Worm (Caenorhabditis elegans) whole organism, L4/young adult: Measurements from ENCODE around the gene fbxa-105.

Source experiments
- W03F9.2 ChIP-seq: fragments of 150-350 bp; optimal IDR thresholded peaks from 2 replicates; lab custom pipeline; 2014; ENCODE audit warnings: missing biosample characterization, missing genetic modification characterization
- dao-5 ChIP-seq: sonication (generic microtip); optimal IDR thresholded peaks from 2 replicates; lab custom pipeline; 2016; ENCODE audit warnings: missing genotype, missing genetic modification characterization, moderate library complexity, missing compliant biosample characterization
- him-1 ChIP-seq: sonication (generic microtip); optimal IDR thresholded peaks from 2 replicates; lab custom pipeline; 2016; ENCODE audit warnings: missing genotype, missing genetic modification reagents, missing genetic modification characterization, missing compliant biosample characterization

fbxa-105 gene

ce11 chrV:7399202-7399601, 7.4 kb upstream of the fbxa-105 start, which contains the start of gene gst-41:
Gene gst-41 (minus strand): TSS chrV:7399302.
- TF ChIP-seq W03F9.2 (tag; lab: Kevin White, UChicago) (no peak), dao-5 (tag; lab: Kevin White, UChicago) (no peak), him-1 (tag; lab: Kevin White, UChicago) (no peak)

- no peak for TF ChIP-seq dao-5 (tag; lab: Kevin White, UChicago)
- TF ChIP-seq him-1 (tag; lab: Kevin White, UChicago), result no peak
- TF ChIP-seq W03F9.2 (tag; lab: Kevin White, UChicago), result no peak
Measured at ce11 chrV:7395359-7395758, 3.5 kb upstream of the fbxa-105 start, which contains the start of gene srx-9. Gene srx-9 (minus strand): TSS chrV:7395459.

ce11 chrV:7389771-7390170, 2.1 kb downstream of the fbxa-105 start, which contains the start of gene C02H6.1:
Gene C02H6.1 (minus strand): TSS chrV:7389871.
- TF ChIP-seq W03F9.2 (tag; lab: Kevin White, UChicago) (no peak), dao-5 (tag; lab: Kevin White, UChicago) (no peak), him-1 (tag; lab: Kevin White, UChicago) (no peak)

- TF ChIP-seq dao-5 (tag; lab: Kevin White, UChicago) (no peak), him-1 (tag; lab: Kevin White, UChicago) (no peak), W03F9.2 (tag; lab: Kevin White, UChicago) (no peak)
Measured at ce11 chrV:7387755-7388154, 4.1 kb downstream of the fbxa-105 start, which contains the start of gene C02H6.3. Gene C02H6.3 (minus strand): TSS chrV:7387855.

ce11 chrV:7386052-7386573, 5.7 kb downstream of the fbxa-105 start, which contains the start of gene srp-6:
Gene srp-6 (minus strand): TSS chrV:7386102.
- TF ChIP-seq W03F9.2 (tag; lab: Kevin White, UChicago), result no peak
- TF ChIP-seq dao-5 (tag; lab: Kevin White, UChicago), result no peak
- no peak for TF ChIP-seq him-1 (tag; lab: Kevin White, UChicago)

- TF ChIP-seq him-1 (tag; lab: Kevin White, UChicago) (no peak), W03F9.2 (tag; lab: Kevin White, UChicago) (no peak), dao-5 (tag; lab: Kevin White, UChicago) (no peak)
Measured at ce11 chrV:7381008-7381407, 10.8 kb downstream of the fbxa-105 start, which contains the start of gene C03G6.17. Gene C03G6.17 (minus strand): TSS chrV:7381108.

- no peak for TF ChIP-seq W03F9.2 (tag; lab: Kevin White, UChicago)
Measured at ce11 chrV:7379384-7379783, 12.4 kb downstream of the fbxa-105 start, which contains the start of gene srsx-24. Gene srsx-24 (minus strand): TSS chrV:7379484.

- no peak for TF ChIP-seq him-1 (tag; lab: Kevin White, UChicago)
- no peak for TF ChIP-seq dao-5 (tag; lab: Kevin White, UChicago)
- TF ChIP-seq W03F9.2 (tag; lab: Kevin White, UChicago), result no peak
Measured at ce11 chrV:7374090-7374489, 17.7 kb downstream of the fbxa-105 start, which contains the start of gene srx-56. Gene srx-56 (plus strand): TSS chrV:7374390.

ce11 chrV:7369578-7369977, 22.3 kb downstream of the fbxa-105 start, which contains the start of gene srj-14:
Gene srj-14 (plus strand): TSS chrV:7369708.
- no peak for TF ChIP-seq dao-5 (tag; lab: Kevin White, UChicago)
- no peak for TF ChIP-seq him-1 (tag; lab: Kevin White, UChicago)
- no peak for TF ChIP-seq W03F9.2 (tag; lab: Kevin White, UChicago)

- TF ChIP-seq W03F9.2 (tag; lab: Kevin White, UChicago), result no peak
- TF ChIP-seq dao-5 (tag; lab: Kevin White, UChicago), result no peak
- TF ChIP-seq him-1 (tag; lab: Kevin White, UChicago), result no peak
Measured at ce11 chrV:7364951-7365350, 26.9 kb downstream of the fbxa-105 start, which contains the start of gene exc-13. Gene exc-13 (plus strand): TSS chrV:7365251.

- TF ChIP-seq W03F9.2 (tag; lab: Kevin White, UChicago), result no peak
- TF ChIP-seq dao-5 (tag; lab: Kevin White, UChicago), result no peak
- no peak for TF ChIP-seq him-1 (tag; lab: Kevin White, UChicago)
Measured at ce11 chrV:7364059-7364458, 27.8 kb downstream of the fbxa-105 start, which contains the start of gene cyp-35A2. Gene cyp-35A2 (minus strand): TSS chrV:7364182.

- no peak for TF ChIP-seq dao-5 (tag; lab: Kevin White, UChicago)
Measured at ce11 chrV:7361673-7362072, 30.2 kb downstream of the fbxa-105 start, which contains the start of gene cyp-35A1. Gene cyp-35A1 (minus strand): TSS chrV:7361773.

- TF ChIP-seq him-1 (tag; lab: Kevin White, UChicago), result no peak
Measured at ce11 chrV:7357132-7357531, 34.7 kb downstream of the fbxa-105 start, which contains the start of gene C03G6.6. Gene C03G6.6 (plus strand): TSS chrV:7357432.

ce11 chrV:7356684-7357083, 35.1 kb downstream of the fbxa-105 start, which contains the start of gene C03G6.21:
Gene C03G6.21 (minus strand): TSS chrV:7356784.
- no peak for TF ChIP-seq W03F9.2 (tag; lab: Kevin White, UChicago)
